Worm (Caenorhabditis elegans): ENCODE data around the gene set-13.
A peak's percentile ranks its signal among the peaks of the same experiment; 100 is the strongest.

set-13 gene

ce11 chrII:2859315-2859714, 42.5 kb downstream of the set-13 start:
- TF ChIP-seq ham-2 (GFP tag; optimal IDR thresholded peaks at IDR 0.05) (peak; percentile 32), tbx-8 (GFP tag; optimal IDR thresholded peaks at IDR 0.05) (no peak)

DNA sequence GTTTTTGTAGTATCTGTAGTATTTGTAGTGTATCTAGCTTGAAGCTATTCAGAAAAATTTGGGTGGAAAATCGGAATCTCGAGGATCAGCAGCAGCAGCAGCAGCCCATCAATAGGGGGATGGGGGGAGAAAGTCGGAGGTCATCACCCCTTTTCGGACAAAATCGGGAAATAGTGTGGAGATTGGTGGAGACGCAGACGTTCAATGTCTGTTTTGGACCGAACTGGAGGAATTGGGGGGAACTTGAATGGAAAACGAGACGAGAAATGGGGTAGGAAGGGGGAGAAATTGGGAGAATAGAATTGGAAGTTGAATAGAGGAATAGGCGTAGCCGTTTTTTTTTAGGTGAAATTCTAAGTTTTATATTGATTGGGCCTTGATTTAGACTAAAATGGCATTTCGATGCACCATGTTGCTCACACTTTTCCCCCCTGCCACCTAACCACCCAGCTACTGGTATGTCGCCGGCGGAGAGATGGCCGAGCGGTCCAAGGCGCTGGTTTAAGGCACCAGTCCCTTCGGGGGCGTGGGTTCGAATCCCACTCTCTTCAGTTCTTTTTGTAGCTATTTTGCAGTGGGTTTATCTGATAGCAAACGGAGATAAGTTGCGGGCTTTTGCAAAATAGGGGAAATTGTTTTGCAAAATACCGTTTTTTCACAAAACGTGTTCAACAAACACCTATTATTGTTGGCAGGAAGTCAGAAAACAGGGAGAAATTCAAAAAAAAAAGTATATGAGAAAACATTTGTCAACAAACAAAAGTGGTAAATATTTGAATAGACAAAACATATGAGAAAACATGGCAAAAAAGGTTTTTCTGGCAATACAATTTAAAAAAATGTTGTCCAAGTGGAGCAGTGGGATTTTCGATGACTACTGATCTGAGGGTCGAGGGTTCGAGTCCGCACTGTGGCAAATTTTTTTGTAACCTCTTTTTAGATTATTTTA, 43.4 kb downstream of the set-13 start:
- TF ChIP-seq ceh-83 (GFP tag; optimal IDR thresholded peaks at IDR 0.05) (peak; percentile 48), nhr-237 (tag; optimal IDR thresholded peaks at IDR 0.05) (no peak), lin-13 (tag; optimal IDR thresholded peaks at IDR 0.05) (no peak), snpc-4 (tag; optimal IDR thresholded peaks at IDR 0.05) (no peak), sem-2 (GFP tag; optimal IDR thresholded peaks at IDR 0.05) (no peak), unc-62 (GFP tag; optimal IDR thresholded peaks at IDR 0.05) (no peak), pha-4 (tag; optimal IDR thresholded peaks at IDR 0.05) (no peak), drap-1 (GFP tag; optimal IDR thresholded peaks at IDR 0.05) (no peak), nhr-2 (tag; optimal IDR thresholded peaks at IDR 0.05) (no peak), M03D4.4 (tag; optimal IDR thresholded peaks at IDR 0.05) (no peak), hlh-1 (tag; optimal IDR thresholded peaks at IDR 0.05) (no peak), zip-8 (tag; optimal IDR thresholded peaks at IDR 0.05) (no peak), nhr-12 (tag; optimal IDR thresholded peaks at IDR 0.05) (no peak), elt-1 (tag; optimal IDR thresholded peaks at IDR 0.05; ENCODE audit: borderline replicate concordance, insufficient read depth) (no peak), mls-2 (tag; optimal IDR thresholded peaks at IDR 0.05) (peak; percentile 51), ztf-11 (tag; optimal IDR thresholded peaks at IDR 0.05) (no peak), blmp-1 (tag; optimal IDR thresholded peaks at IDR 0.05) (no peak), ceh-39 (tag; optimal IDR thresholded peaks at IDR 0.05) (no peak), mab-5 (tag; optimal IDR thresholded peaks at IDR 0.05) (no peak), nhr-28 (tag; optimal IDR thresholded peaks at IDR 0.05) (no peak), lin-32 (GFP tag; optimal IDR thresholded peaks at IDR 0.05) (no peak), cnd-1 (tag; optimal IDR thresholded peaks at IDR 0.05) (peak; percentile 31), tbx-8 (GFP tag; optimal IDR thresholded peaks at IDR 0.05) (no peak)

- TF ChIP-seq mls-2 (tag; optimal IDR thresholded peaks at IDR 0.05): peak; percentile 31
- TF ChIP-seq nhr-237 (tag; optimal IDR thresholded peaks at IDR 0.05): no peak
- no peak for TF ChIP-seq cnd-1 (tag; optimal IDR thresholded peaks at IDR 0.05)
- TF ChIP-seq blmp-1 (tag; optimal IDR thresholded peaks at IDR 0.05): peak; percentile 74
- no peak for TF ChIP-seq drap-1 (GFP tag; optimal IDR thresholded peaks at IDR 0.05)
- peak; percentile 49 for TF ChIP-seq unc-120 (tag; optimal IDR thresholded peaks at IDR 0.05; ENCODE audit: poor library complexity, severe bottlenecking)
- peak; percentile 14 for TF ChIP-seq ham-2 (GFP tag; optimal IDR thresholded peaks at IDR 0.05)
- TF ChIP-seq ceh-83 (GFP tag; optimal IDR thresholded peaks at IDR 0.05): peak; percentile 55
- no peak for TF ChIP-seq ces-1 (GFP tag; optimal IDR thresholded peaks at IDR 0.05)
- no peak for TF ChIP-seq unc-62 (GFP tag; optimal IDR thresholded peaks at IDR 0.05)
- TF ChIP-seq unc-39 (tag; optimal IDR thresholded peaks at IDR 0.05): no peak
- TF ChIP-seq nhr-28 (tag; optimal IDR thresholded peaks at IDR 0.05): no peak
Measured at ce11 chrII:2861385-2862099, 44.8 kb downstream of the set-13 start.

DNA sequence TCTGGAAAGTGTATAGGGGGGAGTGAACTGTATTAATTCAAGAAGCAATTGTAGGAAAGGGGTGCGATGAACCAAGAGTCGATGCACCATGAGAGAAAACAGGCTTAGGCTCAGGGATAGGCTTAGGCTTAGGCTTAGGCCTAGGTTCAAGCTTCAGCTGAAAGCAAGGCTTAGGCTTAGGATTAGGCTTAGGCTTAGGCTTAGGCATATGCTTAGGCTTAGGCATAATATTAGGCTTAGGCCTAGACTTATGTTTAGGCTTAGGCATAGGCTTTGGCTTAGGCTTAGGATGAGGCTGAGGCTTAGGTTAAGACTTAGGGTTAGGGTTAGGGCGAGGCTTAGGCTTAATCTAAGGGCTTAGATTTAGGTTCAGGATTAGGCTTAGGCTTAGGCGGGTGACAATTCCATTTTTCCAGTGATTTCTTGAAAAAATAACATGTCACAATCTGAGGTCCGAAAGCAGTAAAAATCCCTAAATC, 45.8 kb downstream of the set-13 start:
- TF ChIP-seq flh-1 (GFP tag; optimal IDR thresholded peaks at IDR 0.05) (no peak), ham-2 (GFP tag; optimal IDR thresholded peaks at IDR 0.05) (peak; percentile 23), unc-39 (tag; optimal IDR thresholded peaks at IDR 0.05) (no peak), nhr-28 (tag; optimal IDR thresholded peaks at IDR 0.05) (no peak), pha-4 (tag; optimal IDR thresholded peaks at IDR 0.05) (no peak)

ce11 chrII:2864229-2864628, 47.5 kb downstream of the set-13 start, which contains the start of gene Y110A2AL.5:
TSS of gene Y110A2AL.5 (plus strand) at chrII:2864529.
- TF ChIP-seq nhr-2 (tag; optimal IDR thresholded peaks at IDR 0.05) (no peak), lin-32 (GFP tag; optimal IDR thresholded peaks at IDR 0.05) (no peak), lin-13 (tag; optimal IDR thresholded peaks at IDR 0.05) (no peak), pha-4 (tag; optimal IDR thresholded peaks at IDR 0.05) (no peak), zip-8 (tag; optimal IDR thresholded peaks at IDR 0.05) (no peak), bed-3 (GFP tag; optimal IDR thresholded peaks at IDR 0.05) (no peak), nhr-237 (tag; optimal IDR thresholded peaks at IDR 0.05) (no peak), sptf-1 (tag; optimal IDR thresholded peaks at IDR 0.05) (no peak), nhr-76 (tag; optimal IDR thresholded peaks at IDR 0.05) (no peak), nhr-12 (tag; optimal IDR thresholded peaks at IDR 0.05) (no peak), ceh-43 (GFP tag; optimal IDR thresholded peaks at IDR 0.05) (no peak), ztf-11 (tag; optimal IDR thresholded peaks at IDR 0.05) (no peak)

Data from whole organism, mixed stage, embryonic.